Worm (Caenorhabditis elegans): ENCODE measurements around the gene srx-5.

srx-5 gene

ce11 chrV:748044-748443 is 48.2 kb downstream of the srx-5 start, which contains the start of gene sri-4:
Gene sri-4, plus strand, starts transcription at chrV:748344.
- no peak for TF ChIP-seq W03F9.2 (tag; optimal IDR thresholded peaks at IDR 0.05)
- no peak for TF ChIP-seq him-1 (tag; optimal IDR thresholded peaks at IDR 0.05)
- no peak for TF ChIP-seq dao-5 (tag; optimal IDR thresholded peaks at IDR 0.05)
